Worm (Caenorhabditis elegans) whole organism, dauer: ENCODE results near the gene grd-12.

ENCODE experiments used
- unc-62 ChIP-seq: sonication (generic microtip); optimal IDR thresholded peaks from 2 replicates; lab custom pipeline; 2017; ENCODE audit warnings: missing biosample characterization, missing genetic modification reagents, missing genetic modification characterization

grd-12 gene

DNA sequence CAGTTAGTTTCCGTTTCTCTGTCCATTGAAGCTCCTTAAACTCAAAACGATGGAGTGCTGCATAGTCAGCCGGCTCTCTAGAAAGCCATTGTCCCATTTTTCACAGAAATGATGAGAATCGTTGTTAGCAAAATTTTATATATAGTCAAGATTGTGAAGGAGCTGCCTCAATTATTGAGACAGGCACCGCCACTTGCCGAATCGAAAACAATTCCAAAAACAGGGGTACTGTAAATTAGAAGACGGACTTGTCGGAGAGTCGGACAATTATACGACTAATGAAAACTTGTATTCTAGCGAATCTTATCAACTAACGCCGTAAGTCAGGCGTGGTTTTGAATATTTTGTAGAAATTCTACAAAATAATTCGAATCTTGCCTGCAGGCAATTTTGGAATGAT is 41.9 kb downstream of the grd-12 start, which contains the start of gene F14H8.2:
F14H8.2 (minus strand) TSS at position 101 of the 400 bp plus-strand sequence.
- TF ChIP-seq unc-62 (GFP tag; lab: Kevin White, UChicago): no peak

DNA sequence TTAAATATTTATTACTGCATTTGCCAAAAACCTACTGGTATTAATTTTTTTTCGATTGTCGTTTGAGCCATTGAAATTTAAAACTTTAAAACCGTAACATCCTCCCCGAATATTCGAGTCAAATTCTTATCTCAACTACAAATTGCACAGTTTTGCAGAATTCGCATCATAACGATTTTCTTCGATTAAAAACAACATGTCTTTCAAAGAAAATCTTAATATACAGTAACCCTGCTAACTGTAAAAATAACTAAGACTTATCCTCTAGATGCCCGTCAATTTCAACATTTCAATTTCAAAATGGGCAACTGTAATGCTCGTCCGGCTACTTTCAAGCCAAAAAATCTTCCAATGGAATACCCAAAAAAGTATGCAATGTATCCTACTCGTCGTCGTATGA is 42.4 kb downstream of the grd-12 start, which contains the start of gene F14H8.5:
F14H8.5 (plus strand) TSS at position 301 of the 400 bp plus-strand sequence.
- no peak for TF ChIP-seq unc-62 (GFP tag; lab: Kevin White, UChicago)

DNA sequence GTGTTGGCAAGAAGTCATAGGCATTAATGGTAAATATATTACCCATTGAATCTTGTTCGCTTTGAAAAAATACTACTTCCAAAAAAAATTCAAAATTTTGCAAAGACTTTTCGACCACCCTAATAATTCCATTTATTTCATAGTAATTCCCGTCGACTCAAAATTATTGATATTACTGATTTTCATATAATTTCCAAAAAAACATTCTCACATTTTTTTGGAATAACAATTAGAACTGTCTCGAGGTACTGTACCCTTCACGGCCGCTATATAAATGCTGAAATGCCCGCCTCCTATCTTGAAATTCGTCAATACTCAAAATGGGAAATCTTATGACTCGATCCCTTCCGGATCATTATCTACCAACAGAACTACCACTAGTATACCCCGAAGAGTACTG is 45.2 kb downstream of the grd-12 start, which contains the start of gene F14H8.4:
F14H8.4 (plus strand) TSS at position 301 of the 400 bp plus-strand sequence.
- no peak for TF ChIP-seq unc-62 (GFP tag; lab: Kevin White, UChicago)

DNA sequence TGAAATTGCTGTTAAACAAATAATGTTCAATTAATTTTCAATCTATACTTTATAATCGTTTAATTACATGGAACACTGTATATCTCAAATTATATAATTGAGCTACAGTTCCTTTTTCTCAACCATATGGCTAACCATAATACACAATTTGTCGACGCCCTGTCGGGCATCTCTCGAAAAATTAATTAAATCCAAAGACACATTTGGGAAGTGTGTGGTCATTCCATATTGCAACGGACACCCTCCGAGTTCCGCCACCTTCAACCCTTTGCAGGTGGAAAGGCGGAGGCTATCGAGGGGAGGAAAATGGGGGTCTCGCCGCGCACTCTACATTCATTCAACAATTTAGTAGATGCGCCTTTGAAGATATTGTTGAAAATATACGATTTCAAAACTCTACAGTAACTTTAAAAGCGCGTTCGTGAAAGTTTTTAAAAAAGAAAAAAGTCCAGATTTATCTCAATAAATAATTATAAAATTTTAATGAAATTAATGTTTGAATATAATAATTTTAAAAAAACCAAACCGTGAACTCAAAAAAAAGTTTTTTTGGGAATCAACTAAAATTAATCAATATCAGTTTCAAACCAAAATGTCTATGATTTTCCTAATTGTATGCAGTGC is 50.7 kb downstream of the grd-12 start, which contains the start of gene F14H8.8:
F14H8.8 (plus strand) TSS at position 574 of the 624 bp plus-strand sequence.
- TF ChIP-seq unc-62 (GFP tag; lab: Kevin White, UChicago): no peak
